Worm (Caenorhabditis elegans) whole organism, young adult: ENCODE measurements around the gene stdh-2.

Experiments
- B0336.3 ChIP-seq: fragments of 200-800 bp; sonication (Bioruptor generic); IDR thresholded peaks from 2 replicates; pipeline ENCODE4 v1.3.6; 2022; ENCODE audit warnings: missing genetic modification characterization, missing compliant biosample characterization
- D2030.7 ChIP-seq: fragments of 200-800 bp; sonication (Bioruptor generic); IDR thresholded peaks from 2 replicates; pipeline ENCODE4 v1.3.6; 2022; ENCODE audit warnings: missing genetic modification reagents, missing genetic modification characterization, missing compliant biosample characterization
- F10E7.11 ChIP-seq: sonication (generic microtip); optimal IDR thresholded peaks from 2 replicates; lab custom pipeline; 2017; ENCODE audit warnings: mild to moderate bottlenecking, missing genetic modification characterization, moderate library complexity, missing compliant biosample characterization
- F23B12.7 ChIP-seq: sonication (generic microtip); optimal IDR thresholded peaks from 2 replicates; lab custom pipeline; 2017; ENCODE audit warnings: missing genetic modification characterization, mild to moderate bottlenecking, missing compliant biosample characterization, antibody characterized with exemption, moderate library complexity; ENCODE audit not compliant: insufficient read depth
- F33H1.4 ChIP-seq: fragments of 200-800 bp; sonication (Bioruptor generic); IDR thresholded peaks from 2 replicates; pipeline ENCODE4 v1.3.6; 2022; ENCODE audit warnings: missing genetic modification reagents, missing genetic modification characterization, missing compliant biosample characterization
- F49E8.2 ChIP-seq: sonication (generic microtip); optimal IDR thresholded peaks from 3 replicates; lab custom pipeline; 2017; ENCODE audit warnings: missing genetic modification characterization, mild to moderate bottlenecking, missing compliant biosample characterization, antibody characterized with exemption, moderate library complexity; ENCODE audit not compliant: insufficient read depth
- F55B11.4 ChIP-seq: sonication (generic microtip); optimal IDR thresholded peaks from 2 replicates; lab custom pipeline; 2016; ENCODE audit warnings: missing compliant biosample characterization, missing genetic modification characterization, borderline replicate concordance; ENCODE audit not compliant: insufficient read depth
- K11D2.4 ChIP-seq: fragments of 200-800 bp; sonication (Bioruptor generic); IDR thresholded peaks from 2 replicates; pipeline ENCODE4 v1.3.6; 2022; ENCODE audit warnings: missing genetic modification reagents, missing genetic modification characterization, missing compliant biosample characterization
- T07F8.4 ChIP-seq: sonication (generic microtip); optimal IDR thresholded peaks from 2 replicates; lab custom pipeline; 2016; ENCODE audit warnings: mild to moderate bottlenecking, missing genetic modification characterization, moderate library complexity, missing compliant biosample characterization
- Y56A3A.18 ChIP-seq: fragments of 200-800 bp; sonication (Bioruptor generic); IDR thresholded peaks from 2 replicates; pipeline ENCODE4 v1.3.6; 2022; ENCODE audit warnings: missing genetic modification reagents, missing genetic modification characterization, missing compliant biosample characterization
- die-1 ChIP-seq: sonication (generic microtip); optimal IDR thresholded peaks from 2 replicates; lab custom pipeline; 2016; ENCODE audit warnings: missing genotype, mild to moderate bottlenecking, missing genetic modification characterization, missing compliant biosample characterization
- dpl-1 ChIP-seq: fragments of 150-350 bp; optimal IDR thresholded peaks from 2 replicates; lab custom pipeline; 2014; ENCODE audit warnings: missing biosample characterization, missing genetic modification reagents, missing genetic modification characterization
- egrh-3 ChIP-seq: fragments of 200-800 bp; sonication (Bioruptor generic); IDR thresholded peaks from 2 replicates; pipeline ENCODE4 v1.3.6; 2022; ENCODE audit warnings: missing genetic modification reagents, missing genetic modification characterization, missing compliant biosample characterization
- ets-4 ChIP-seq: fragments of 200-800 bp; sonication (Bioruptor generic); optimal IDR thresholded peaks from 2 replicates; lab custom pipeline; 2018; ENCODE audit warnings: mild to moderate bottlenecking, missing genetic modification characterization, missing compliant biosample characterization
- fkh-3 ChIP-seq: sonication (generic microtip); optimal IDR thresholded peaks from 2 replicates; lab custom pipeline; 2016; ENCODE audit warnings: mild to moderate bottlenecking, missing genetic modification characterization, missing compliant biosample characterization
- gei-17 ChIP-seq: fragments of 200-800 bp; sonication (Bioruptor generic); optimal IDR thresholded peaks from 2 replicates; lab custom pipeline; 2018; ENCODE audit warnings: mild to moderate bottlenecking, missing genetic modification characterization, missing compliant biosample characterization
- hrde-1 ChIP-seq: sonication (generic microtip); optimal IDR thresholded peaks from 2 replicates; lab custom pipeline; 2016; ENCODE audit warnings: missing genetic modification characterization, mild to moderate bottlenecking, missing compliant biosample characterization, moderate library complexity, missing genotype, missing genetic modification reagents, borderline replicate concordance
- lin-26 ChIP-seq: fragments of 200-800 bp; sonication (Bioruptor generic); IDR thresholded peaks from 2 replicates; pipeline ENCODE4 v1.3.6; 2022; ENCODE audit warnings: missing genetic modification reagents, missing genetic modification characterization, missing compliant biosample characterization
- lin-54 ChIP-seq: fragments of 200-800 bp; sonication (Bioruptor generic); optimal IDR thresholded peaks from 2 replicates; lab custom pipeline; 2018; ENCODE audit warnings: mild to moderate bottlenecking, missing genetic modification characterization, missing compliant biosample characterization
- madf-10 ChIP-seq: sonication (generic microtip); optimal IDR thresholded peaks from 2 replicates; lab custom pipeline; 2016; ENCODE audit warnings: mild to moderate bottlenecking, missing genetic modification characterization, missing compliant biosample characterization
- madf-8 ChIP-seq: fragments of 200-800 bp; sonication (Bioruptor generic); conservative IDR thresholded peaks from 2 replicates; pipeline ENCODE4 v1.3.6; 2022; ENCODE audit warnings: missing genetic modification reagents, missing genetic modification characterization, missing compliant biosample characterization
- mxl-1 ChIP-seq: sonication (generic microtip); optimal IDR thresholded peaks from 2 replicates; lab custom pipeline; 2016; ENCODE audit warnings: missing genetic modification characterization, missing compliant biosample characterization
- nhr-179 ChIP-seq: sonication (generic microtip); optimal IDR thresholded peaks from 2 replicates; lab custom pipeline; 2016; ENCODE audit warnings: mild to moderate bottlenecking, missing genetic modification characterization, missing compliant biosample characterization
- nhr-80 ChIP-seq: sonication (generic microtip); optimal IDR thresholded peaks from 2 replicates; lab custom pipeline; 2016; ENCODE audit warnings: missing genetic modification characterization, missing compliant biosample characterization
- pha-4 ChIP-seq: fragments of 150-350 bp; sonication (generic microtip); optimal IDR thresholded peaks from 2 replicates; lab custom pipeline; 2014; ENCODE audit warnings: missing biosample characterization, missing genetic modification reagents, missing genetic modification characterization
- rcor-1 ChIP-seq: fragments of 200-800 bp; sonication (Bioruptor generic); IDR thresholded peaks from 2 replicates; pipeline ENCODE4 v1.3.6; 2022; ENCODE audit warnings: missing genetic modification reagents, missing genetic modification characterization, missing compliant biosample characterization
- repo-1 ChIP-seq: sonication (generic microtip); optimal IDR thresholded peaks from 2 replicates; lab custom pipeline; 2017; ENCODE audit warnings: mild to moderate bottlenecking, missing genetic modification characterization, missing compliant biosample characterization
- sea-2 ChIP-seq: fragments of 200-800 bp; sonication (Bioruptor generic); IDR thresholded peaks from 2 replicates; pipeline ENCODE4 v1.3.6; 2022; ENCODE audit warnings: missing genetic modification characterization, missing compliant biosample characterization
- snpc-1.1 ChIP-seq: sonication (generic microtip); optimal IDR thresholded peaks from 2 replicates; lab custom pipeline; 2017; ENCODE audit warnings: missing genetic modification characterization, mild to moderate bottlenecking, missing compliant biosample characterization, antibody characterized with exemption, moderate library complexity, missing genotype, missing genetic modification reagents; ENCODE audit not compliant: insufficient read depth
- somi-1 ChIP-seq: fragments of 200-800 bp; sonication (Bioruptor generic); optimal IDR thresholded peaks from 2 replicates; lab custom pipeline; 2018; ENCODE audit warnings: mild to moderate bottlenecking, missing genetic modification characterization, missing compliant biosample characterization
- ztf-3 ChIP-seq: fragments of 200-800 bp; sonication (Bioruptor generic); optimal IDR thresholded peaks from 2 replicates; lab custom pipeline; 2018; ENCODE audit warnings: mild to moderate bottlenecking, missing genetic modification characterization, missing compliant biosample characterization
- ztf-6 ChIP-seq: fragments of 200-800 bp; sonication (Bioruptor generic); IDR thresholded peaks from 2 replicates; pipeline ENCODE4 v1.3.6; 2022; ENCODE audit warnings: missing genetic modification reagents, missing genetic modification characterization, missing compliant biosample characterization

stdh-2 gene

ce11 chrV:16225524-16226116 lies 1.5 kb downstream of the stdh-2 start (continued):
- TF ChIP-seq Y56A3A.18 (GFP tag; lab: Robert Waterston, UW) = 0 out of 2 replicates have a peak, but pooled peaks have one; percentile 40
- no peak for TF ChIP-seq dpl-1 (GFP tag; lab: Kevin White, UChicago)
- TF ChIP-seq sea-2 (GFP tag; lab: Robert Waterston, UW) = no peak
- no peak for TF ChIP-seq F55B11.4 (tag; lab: Kevin White, UChicago)
- peak; percentile 14; the same call in 1 of the 2 replicates for TF ChIP-seq F33H1.4 (GFP tag; lab: Robert Waterston, UW)
- TF ChIP-seq ztf-6 (GFP tag; lab: Robert Waterston, UW) = no peak
- TF ChIP-seq, all 124 proteins: peak for 37

ce11 chrV:16226581-16226980 lies 2.5 kb downstream of the stdh-2 start, which contains the start of gene F11A5.13:
F11A5.13 (minus strand) TSS chrV:16226681.
- TF ChIP-seq lin-54 = no peak

ce11 chrV:16229439-16229838 lies 5.3 kb downstream of the stdh-2 start:
- TF ChIP-seq ets-4 (GFP tag; lab: Kevin White, UChicago) (no peak), hrde-1 (tag; lab: Kevin White, UChicago) (no peak)
- TF ChIP-seq, all 124 proteins: peak for 0

ce11 chrV:16229896-16230295 lies 5.8 kb downstream of the stdh-2 start, which contains the start of the genes F21H7.2 and F21H7.12:
F21H7.2 (minus strand) TSS chrV:16229996.
F21H7.12 (plus strand) TSS chrV:16230165.
- no peak for TF ChIP-seq egrh-3 (GFP tag; lab: Robert Waterston, UW)
- TF ChIP-seq F23B12.7 (tag; lab: Kevin White, UChicago) = no peak
- no peak for TF ChIP-seq fkh-3
- TF ChIP-seq die-1 = no peak
- TF ChIP-seq sea-2 (GFP tag; lab: Robert Waterston, UW) = no peak
- no peak for TF ChIP-seq snpc-1.1

DNA sequence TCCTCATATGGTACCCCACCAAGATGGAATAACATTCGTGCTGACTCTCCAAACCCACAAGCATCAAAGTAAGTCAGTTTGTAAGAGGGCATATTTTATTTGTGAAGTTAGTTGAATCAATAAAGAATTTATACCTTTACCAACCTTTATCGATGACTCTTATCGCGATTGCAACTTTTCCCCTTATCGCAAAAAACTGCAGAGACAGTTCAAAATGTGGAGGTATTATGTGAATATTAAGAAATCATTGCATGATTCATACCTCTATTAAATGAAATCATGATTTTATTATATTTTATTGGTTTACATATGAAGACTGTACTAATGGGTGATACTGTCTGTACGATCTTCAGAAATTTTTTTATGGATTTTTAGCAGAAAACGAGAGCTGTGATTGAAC lies 8.1 kb downstream of the stdh-2 start, which contains the start of gene gst-22:
Gene gst-22 (minus strand): TSS at position 103 of the 400 bp plus-strand sequence.
- no peak for TF ChIP-seq madf-8 (GFP tag; lab: Robert Waterston, UW)
- TF ChIP-seq nhr-80 (tag; lab: Kevin White, UChicago) = peak; percentile 51

- TF ChIP-seq pha-4 (tag; lab: Kevin White, UChicago) (no peak), madf-10 (tag; lab: Kevin White, UChicago) (no peak), F55B11.4 (tag; lab: Kevin White, UChicago) (no peak), ztf-3 (GFP tag; lab: Kevin White, UChicago) (no peak), repo-1 (tag; lab: Kevin White, UChicago) (no peak), F49E8.2 (tag; lab: Kevin White, UChicago) (no peak), madf-8 (GFP tag; lab: Robert Waterston, UW) (no peak), F10E7.11 (tag; lab: Kevin White, UChicago) (no peak), K11D2.4 (GFP tag; lab: Robert Waterston, UW) (no peak), D2030.7 (GFP tag; lab: Robert Waterston, UW) (no peak)
Observed at ce11 chrV:16233624-16234023, 9.5 kb downstream of the stdh-2 start, which contains the start of gene clec-233. clec-233 (plus strand) TSS chrV:16233924.

DNA sequence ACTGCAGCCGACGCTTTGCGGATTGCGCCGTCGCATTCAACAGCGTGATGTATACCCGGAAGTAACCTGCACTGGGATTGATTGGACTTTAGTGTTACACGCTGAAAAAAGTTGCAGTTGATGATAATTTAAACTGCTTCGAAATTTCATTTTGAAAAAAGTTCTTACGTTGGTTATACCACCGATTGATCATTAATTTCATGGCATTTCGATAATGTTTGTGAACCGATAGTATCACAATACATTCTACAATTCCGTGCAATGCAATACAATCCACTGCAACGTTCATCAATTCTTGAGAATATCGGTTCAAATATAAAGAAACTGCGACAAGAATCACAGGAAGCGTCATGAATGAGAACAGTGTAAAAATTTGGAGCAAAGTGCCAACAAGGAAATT lies 11.0 kb downstream of the stdh-2 start, which contains the start of gene F21H7.3:
Gene F21H7.3 (minus strand): TSS at position 101 of the 400 bp plus-strand sequence.
- TF ChIP-seq gei-17 (GFP tag; lab: Kevin White, UChicago) (no peak), ztf-3 (GFP tag; lab: Kevin White, UChicago) (no peak), snpc-1.1 (no peak), lin-26 (GFP tag; lab: Robert Waterston, UW) (no peak), mxl-1 (tag; lab: Kevin White, UChicago) (no peak), somi-1 (GFP tag; lab: Kevin White, UChicago) (no peak), B0336.3 (GFP tag; lab: Robert Waterston, UW) (no peak), T07F8.4 (tag; lab: Kevin White, UChicago) (no peak), ztf-6 (GFP tag; lab: Robert Waterston, UW) (no peak), hrde-1 (tag; lab: Kevin White, UChicago) (no peak), rcor-1 (GFP tag; lab: Robert Waterston, UW) (no peak), K11D2.4 (GFP tag; lab: Robert Waterston, UW) (no peak), nhr-179 (tag; lab: Kevin White, UChicago) (no peak)
